Worm (Caenorhabditis elegans) whole organism, midembryonic: ENCODE measurements around the gene tram-1.

Experiments used
- T22C8.4 ChIP-seq: fragments of 200-800 bp; sonication (Bioruptor generic); IDR thresholded peaks from 2 replicates; pipeline ENCODE4 v1.3.6; 2022; ENCODE audit warnings: missing genetic modification characterization, missing compliant biosample characterization
- flt-1 ChIP-seq: fragments of 200-800 bp; sonication (Bioruptor generic); IDR thresholded peaks from 2 replicates; pipeline ENCODE4 v1.3.6; 2022; ENCODE audit warnings: missing genetic modification characterization, missing compliant biosample characterization
- med-1 ChIP-seq: sonication (generic microtip); optimal IDR thresholded peaks from 2 replicates; lab custom pipeline; 2017; ENCODE audit warnings: missing genetic modification characterization, mild to moderate bottlenecking, missing compliant biosample characterization, antibody characterized with exemption, missing genetic modification reagents; ENCODE audit not compliant: insufficient read depth
- ref-1 ChIP-seq: fragments of 200-800 bp; sonication (Bioruptor generic); conservative IDR thresholded peaks from 2 replicates; pipeline ENCODE4 v1.3.6; 2022; ENCODE audit warnings: missing genetic modification reagents, missing genetic modification characterization, missing compliant biosample characterization
- tab-1 ChIP-seq: fragments of 200-800 bp; sonication (Bioruptor generic); IDR thresholded peaks from 2 replicates; pipeline ENCODE4 v1.3.6; 2022; ENCODE audit warnings: missing genetic modification characterization, missing compliant biosample characterization
- ztf-29 ChIP-seq: fragments of 200-800 bp; sonication (Bioruptor generic); IDR thresholded peaks from 2 replicates; pipeline ENCODE4 v1.3.6; 2022; ENCODE audit warnings: missing genetic modification reagents, missing genetic modification characterization, missing compliant biosample characterization

- TF ChIP-seq ztf-29 (GFP tag; lab: Robert Waterston, UW) (no peak), flt-1 (GFP tag; lab: Robert Waterston, UW) (no peak), ref-1 (GFP tag; lab: Robert Waterston, UW) (no peak), tab-1 (GFP tag; lab: Robert Waterston, UW) (no peak), T22C8.4 (GFP tag; lab: Robert Waterston, UW) (peak; percentile 19; the same call in 1 of the 2 replicates), med-1 (GFP tag; lab: Kevin White, UChicago) (no peak)
Observed at ce11 chrIV:10251764-10252163, 30.7 kb upstream of the tram-1 start.
